Fruit fly (Drosophila melanogaster): ENCODE measurements around the gene CG14315.
A peak's percentile ranks its signal among the peaks of the same experiment; 100 is the strongest.

The CG14315 gene

dm6 chr3R:18198518-18199118 lies 40.1 kb downstream of the CG14315 start (continued):
- TF ChIP-seq hbn (GFP tag; IDR thresholded peaks at IDR 0.05; ENCODE audit: partially characterized antibody): no peak
- TF ChIP-seq CG9727 (GFP tag; optimal IDR thresholded peaks at IDR 0.05): peak; percentile 70
- TF ChIP-seq CG5953 (GFP tag; IDR thresholded peaks at IDR 0.05): no peak
- TF ChIP-seq stwl (tag; optimal IDR thresholded peaks at IDR 0.05): no peak
- peak; percentile 47 for TF ChIP-seq Hey (tag; optimal IDR thresholded peaks at IDR 0.05)
- no peak for TF ChIP-seq CG18011 (GFP tag; optimal IDR thresholded peaks at IDR 0.05)
- no peak for TF ChIP-seq ken (GFP tag; IDR thresholded peaks at IDR 0.05)
- TF ChIP-seq Mes4 (GFP tag; optimal IDR thresholded peaks at IDR 0.05): peak; percentile 38
- TF ChIP-seq CG15011 (GFP tag; optimal IDR thresholded peaks at IDR 0.05): no peak
- no peak for TF ChIP-seq Abd-B (GFP tag; optimal IDR thresholded peaks at IDR 0.05)
- TF ChIP-seq CG17568 (GFP tag; optimal IDR thresholded peaks at IDR 0.05): peak; percentile 68
- TF ChIP-seq Hr51 (GFP tag; optimal IDR thresholded peaks at IDR 0.05): peak in 1 of 2 experiments; percentile 1
- no peak for TF ChIP-seq CG13894 (tag; optimal IDR thresholded peaks at IDR 0.05)
- no peak for TF ChIP-seq CG8359 (GFP tag; optimal IDR thresholded peaks at IDR 0.05; ENCODE audit: borderline replicate concordance)
- peak; percentile 3 for TF ChIP-seq maf-S (GFP tag; optimal IDR thresholded peaks at IDR 0.05)
- no peak for TF ChIP-seq CG17612 (GFP tag; IDR thresholded peaks at IDR 0.05)
- no peak for TF ChIP-seq jing (GFP tag; optimal IDR thresholded peaks at IDR 0.05)
- TF ChIP-seq Bgb (GFP tag; IDR thresholded peaks at IDR 0.05; ENCODE audit: partially characterized antibody): no peak
- TF ChIP-seq CG12155 (GFP tag; optimal IDR thresholded peaks at IDR 0.05): peak; percentile 18
- peak; percentile 22 for TF ChIP-seq Blimp-1 (GFP tag; optimal IDR thresholded peaks at IDR 0.05)
- no peak for TF ChIP-seq Gug (GFP tag; IDR thresholded peaks at IDR 0.05)
- no peak for TF ChIP-seq Nf-YC (tag; optimal IDR thresholded peaks at IDR 0.05)
- TF ChIP-seq CG1792 (GFP tag; optimal IDR thresholded peaks at IDR 0.05): peak; percentile 76
- peak; percentile 51 for TF ChIP-seq caup (GFP tag; optimal IDR thresholded peaks at IDR 0.05; ENCODE audit: severe bottlenecking)
- no peak for TF ChIP-seq fd96Cb (tag; optimal IDR thresholded peaks at IDR 0.05)
- no peak for TF ChIP-seq CG9609 (GFP tag; optimal IDR thresholded peaks at IDR 0.05)
- peak; percentile 61 for TF ChIP-seq ac (GFP tag; optimal IDR thresholded peaks at IDR 0.05)
- TF ChIP-seq CG15479 (GFP tag; optimal IDR thresholded peaks at IDR 0.05): peak; percentile 98
- no peak for TF ChIP-seq CG3065 (GFP tag; optimal IDR thresholded peaks at IDR 0.05)
- no peak for TF ChIP-seq croc (GFP tag; conservative IDR thresholded peaks at IDR 0.05)
- TF ChIP-seq CG6654 (GFP tag; optimal IDR thresholded peaks at IDR 0.05): no peak
- peak; percentile 26 to 34 for TF ChIP-seq dpn (GFP tag; optimal IDR thresholded peaks at IDR 0.05)
- TF ChIP-seq zfh1 (GFP tag; IDR thresholded peaks at IDR 0.05): no peak
- no peak for TF ChIP-seq z (GFP tag; IDR thresholded peaks at IDR 0.05)
- peak; percentile 56 for TF ChIP-seq mirr (GFP tag; optimal IDR thresholded peaks at IDR 0.05)
- peak; percentile 30 for TF ChIP-seq CG34376 (GFP tag; optimal IDR thresholded peaks at IDR 0.05)
- TF ChIP-seq CG3838 (GFP tag; optimal IDR thresholded peaks at IDR 0.05): peak; percentile 64
- peak; percentile 57 for TF ChIP-seq bab2 (GFP tag; optimal IDR thresholded peaks at IDR 0.05)
- TF ChIP-seq CG16813 (GFP tag; IDR thresholded peaks at IDR 0.05; ENCODE audit: partially characterized antibody): no peak
- TF ChIP-seq tna (GFP tag; IDR thresholded peaks at IDR 0.05; ENCODE audit: partially characterized antibody): no peak
- TF ChIP-seq jumu (GFP tag; optimal IDR thresholded peaks at IDR 0.05): peak; percentile 33
- no peak for TF ChIP-seq Hr78 (GFP tag; optimal IDR thresholded peaks at IDR 0.05)
- no peak for TF ChIP-seq gro (GFP tag; optimal IDR thresholded peaks at IDR 0.05)
- no peak for TF ChIP-seq ftz-f1 (GFP tag; optimal IDR thresholded peaks at IDR 0.05)
- no peak for TF ChIP-seq aop (GFP tag; IDR thresholded peaks at IDR 0.05)
- no peak for TF ChIP-seq hkb (optimal IDR thresholded peaks at IDR 0.05)
- TF ChIP-seq hkb (GFP tag; IDR thresholded peaks at IDR 0.05): no peak
- TF ChIP-seq br (optimal IDR thresholded peaks at IDR 0.05): no peak
- peak; percentile 20 for TF ChIP-seq Camta (GFP tag; optimal IDR thresholded peaks at IDR 0.05)
- TF ChIP-seq Asciz (GFP tag; optimal IDR thresholded peaks at IDR 0.05): peak; percentile 75

All from whole organism, embryonic.